Worm (Caenorhabditis elegans) whole organism, L4 larva: Measurements from ENCODE around the gene T05G5.1.

Experiments
- F37D6.2 ChIP-seq: sonication (generic microtip); optimal IDR thresholded peaks from 2 replicates; lab custom pipeline; 2016; ENCODE audit warnings: mild to moderate bottlenecking, missing genetic modification characterization, missing compliant biosample characterization
- dpl-1 ChIP-seq: fragments of 150-350 bp; optimal IDR thresholded peaks from 2 replicates; lab custom pipeline; 2014; ENCODE audit warnings: missing biosample characterization, missing genetic modification reagents, missing genetic modification characterization
- fkh-10 ChIP-seq: fragments of 150-350 bp; optimal IDR thresholded peaks from 2 replicates; lab custom pipeline; 2014; ENCODE audit warnings: missing biosample characterization, missing genetic modification reagents, missing genetic modification characterization
- fos-1 ChIP-seq: fragments of 150-350 bp; optimal IDR thresholded peaks from 2 replicates; lab custom pipeline; 2014; ENCODE audit warnings: missing biosample characterization, missing genetic modification characterization
- jun-1 ChIP-seq: fragments of 150-350 bp; optimal IDR thresholded peaks from 2 replicates; lab custom pipeline; 2014; ENCODE audit warnings: missing biosample characterization, missing genetic modification reagents, missing genetic modification characterization
- mdl-1 ChIP-seq, 2 experiments: fragments of 150-350 bp in 1 of 2; sonication (generic microtip) in 1 of 2; optimal IDR thresholded peaks; 2 replicates each; lab custom pipeline; 2014 to 2017; ENCODE audit warnings: missing biosample characterization in 2 of 2, missing genetic modification characterization in 2 of 2
- nhr-237 ChIP-seq: sonication (generic microtip); optimal IDR thresholded peaks from 2 replicates; lab custom pipeline; 2017; ENCODE audit warnings: missing biosample characterization, missing genetic modification characterization
- nhr-25 ChIP-seq: sonication (generic microtip); optimal IDR thresholded peaks from 2 replicates; lab custom pipeline; 2017; ENCODE audit warnings: missing genetic modification characterization, mild to moderate bottlenecking, missing compliant biosample characterization, antibody characterized with exemption, moderate library complexity, borderline replicate concordance; ENCODE audit not compliant: insufficient read depth
- pqm-1 ChIP-seq: sonication (generic microtip); optimal IDR thresholded peaks from 2 replicates; lab custom pipeline; 2017; ENCODE audit warnings: missing biosample characterization, missing genetic modification characterization
- skn-1 ChIP-seq: fragments of 150-350 bp; optimal IDR thresholded peaks from 2 replicates; lab custom pipeline; 2014; ENCODE audit warnings: missing biosample characterization, missing genetic modification characterization
- snpc-4 ChIP-seq: fragments of 150-350 bp; optimal IDR thresholded peaks from 2 replicates; lab custom pipeline; 2014; ENCODE audit warnings: missing biosample characterization, missing genetic modification characterization
- ztf-11 ChIP-seq: fragments of 150-350 bp; optimal IDR thresholded peaks from 2 replicates; lab custom pipeline; 2014; ENCODE audit warnings: missing biosample characterization, missing genetic modification characterization

DNA sequence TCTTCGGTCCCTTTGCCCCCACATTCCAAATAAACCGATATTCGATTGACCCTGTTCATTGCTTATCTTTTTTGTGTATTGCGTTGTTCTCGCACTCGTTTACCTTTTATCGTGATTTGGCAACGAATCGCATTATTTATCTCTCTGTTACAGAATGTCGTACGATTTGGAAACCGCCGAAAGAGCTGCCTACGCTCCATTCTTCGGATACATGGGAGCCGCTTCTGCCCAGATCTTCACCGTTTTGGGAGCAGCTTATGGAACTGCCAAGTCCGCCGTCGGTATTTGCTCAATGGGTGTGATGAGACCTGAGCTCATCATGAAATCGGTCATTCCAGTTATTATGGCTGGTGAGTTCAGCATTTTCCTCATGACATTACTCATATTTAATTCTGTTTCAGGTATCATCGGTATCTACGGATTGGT is 38.9 kb upstream of the T05G5.1 start, which contains the start of gene vha-2:
- TF ChIP-seq nhr-25 (tag; lab: Kevin White, UChicago) (no peak), snpc-4 (no peak), fkh-10 (GFP tag; lab: Kevin White, UChicago) (no peak), mdl-1 (tag; optimal IDR thresholded peaks at IDR 0.05; lab: Kevin White, UChicago) (no peak), skn-1 (tag; lab: Kevin White, UChicago) (no peak), jun-1 (tag; lab: Kevin White, UChicago) (no peak), F37D6.2 (tag; lab: Kevin White, UChicago) (no peak), nhr-237 (tag; lab: Kevin White, UChicago) (no peak), pqm-1 (tag; lab: Kevin White, UChicago) (no peak), dpl-1 (no peak), ztf-11 (tag; lab: Kevin White, UChicago) (no peak), fos-1 (tag; lab: Kevin White, UChicago) (no peak)
